Worm (Caenorhabditis elegans) whole organism, young adult: ENCODE data around the gene Y51H7C.13.

Experiments
- F49E8.2 ChIP-seq: sonication (generic microtip); optimal IDR thresholded peaks from 3 replicates; lab custom pipeline; 2017; ENCODE audit warnings: missing genetic modification characterization, mild to moderate bottlenecking, missing compliant biosample characterization, antibody characterized with exemption, moderate library complexity; ENCODE audit not compliant: insufficient read depth
- K11D2.4 ChIP-seq: fragments of 200-800 bp; sonication (Bioruptor generic); IDR thresholded peaks from 2 replicates; pipeline ENCODE4 v1.3.6; 2022; ENCODE audit warnings: missing genetic modification reagents, missing genetic modification characterization, missing compliant biosample characterization
- akir-1 ChIP-seq: fragments of 200-800 bp; sonication (Bioruptor generic); optimal IDR thresholded peaks from 2 replicates; lab custom pipeline; 2018; ENCODE audit warnings: mild to moderate bottlenecking, missing genetic modification characterization, moderate library complexity, missing compliant biosample characterization
- ama-1 ChIP-seq, 3 experiments: fragments of 150-350 bp in 1 of 3; sonication (generic microtip) in 2 of 3; optimal IDR thresholded peaks; 2 replicates each; lab custom pipeline; 2014 to 2018; ENCODE audit warnings: missing biosample characterization in 2 of 3, missing genetic modification characterization in 2 of 3, missing genetic modification reagents in 2 of 3
- dpl-1 ChIP-seq: fragments of 150-350 bp; optimal IDR thresholded peaks from 2 replicates; lab custom pipeline; 2014; ENCODE audit warnings: missing biosample characterization, missing genetic modification reagents, missing genetic modification characterization
- mes-4 ChIP-seq: sonication (generic microtip); optimal IDR thresholded peaks from 2 replicates; lab custom pipeline; 2016; ENCODE audit warnings: missing genotype, missing genetic modification characterization, missing compliant biosample characterization
- sea-2 ChIP-seq: fragments of 200-800 bp; sonication (Bioruptor generic); IDR thresholded peaks from 2 replicates; pipeline ENCODE4 v1.3.6; 2022; ENCODE audit warnings: missing genetic modification characterization, missing compliant biosample characterization
- ztf-26 ChIP-seq: sonication (generic microtip); optimal IDR thresholded peaks from 2 replicates; lab custom pipeline; 2017; ENCODE audit warnings: missing genetic modification characterization, missing compliant biosample characterization

DNA sequence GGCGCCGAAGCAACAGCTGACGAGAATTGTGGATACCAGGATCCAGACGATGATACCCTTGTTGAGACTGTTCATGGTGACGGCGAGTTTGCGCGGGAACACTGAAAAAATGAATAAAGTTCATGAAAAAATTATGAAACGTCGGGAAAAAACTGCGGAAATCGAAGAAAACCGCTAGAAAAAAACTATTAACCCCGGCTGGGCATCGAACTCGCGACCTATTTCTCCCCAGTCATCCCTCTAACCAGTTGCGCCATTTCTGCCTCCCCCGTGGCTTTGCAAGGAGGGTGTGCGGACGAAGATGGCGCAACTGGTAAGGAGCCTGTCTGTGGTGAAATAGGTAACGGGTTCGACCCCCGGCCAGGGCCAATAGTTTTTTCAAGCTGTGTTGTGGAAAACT, 7.1 kb upstream of the Y51H7C.13 start, which contains the start of gene H17B01.5:
- TF ChIP-seq ztf-26 (tag; lab: Kevin White, UChicago) (no peak), ama-1 (optimal IDR thresholded peaks at IDR 0.05; lab: Kevin White, UChicago) (no peak), ama-1 (GFP tag; optimal IDR thresholded peaks at IDR 0.05; lab: Kevin White, UChicago) (no peak), K11D2.4 (GFP tag; lab: Robert Waterston, UW) (no peak), akir-1 (GFP tag; lab: Kevin White, UChicago) (no peak), F49E8.2 (no peak), sea-2 (no peak), mes-4 (tag; lab: Kevin White, UChicago) (no peak), dpl-1 (GFP tag; lab: Kevin White, UChicago) (no peak)
